Worm (Caenorhabditis elegans): ENCODE measurements around the gene R02E12.4.

R02E12.4 gene

ce11 chrX:3982370-3982769 is 22.7 kb upstream of the R02E12.4 start:
- TF ChIP-seq F13H6.1 (tag; optimal IDR thresholded peaks at IDR 0.05) (no peak), ama-1 (optimal IDR thresholded peaks at IDR 0.05) (no peak), ceh-34 (tag; optimal IDR thresholded peaks at IDR 0.05) (no peak), unc-55 (GFP tag; optimal IDR thresholded peaks at IDR 0.05) (no peak), T23F11.4 (GFP tag; optimal IDR thresholded peaks at IDR 0.05) (no peak)

ce11 chrX:3988575-3988974 is 16.5 kb upstream of the R02E12.4 start:
- peak; percentile 24 for TF ChIP-seq ceh-31 (tag; optimal IDR thresholded peaks at IDR 0.05)
- no peak for TF ChIP-seq F13H6.1 (tag; optimal IDR thresholded peaks at IDR 0.05)
- TF ChIP-seq unc-42 (tag; optimal IDR thresholded peaks at IDR 0.05): peak; percentile 58

- TF ChIP-seq hlh-30 (tag; optimal IDR thresholded peaks at IDR 0.05; ENCODE audit: insufficient read depth) (peak; percentile 53), pha-4 (tag; optimal IDR thresholded peaks at IDR 0.05) (no peak)
These were observed 14.6 kb upstream of the R02E12.4 start for ce11 chrX:3990495-3990894.

ce11 chrX:3990941-3991340 is 14.2 kb upstream of the R02E12.4 start:
- peak; percentile 8 for TF ChIP-seq tbx-2 (tag; optimal IDR thresholded peaks at IDR 0.05)
- TF ChIP-seq pha-4 (tag; optimal IDR thresholded peaks at IDR 0.05): no peak
- TF ChIP-seq ref-2 (tag; optimal IDR thresholded peaks at IDR 0.05): no peak
- peak; percentile 9 for TF ChIP-seq sdc-2 (tag; optimal IDR thresholded peaks at IDR 0.05)
- TF ChIP-seq unc-42 (tag; optimal IDR thresholded peaks at IDR 0.05): peak; percentile 75
- TF ChIP-seq ceh-31 (tag; optimal IDR thresholded peaks at IDR 0.05): peak; percentile 25

- no peak for TF ChIP-seq unc-55 (GFP tag; optimal IDR thresholded peaks at IDR 0.05)
- TF ChIP-seq hlh-8 (tag; optimal IDR thresholded peaks at IDR 0.05): no peak
- no peak for TF ChIP-seq odd-2 (tag; optimal IDR thresholded peaks at IDR 0.05)
- no peak for TF ChIP-seq nhr-11 (tag; optimal IDR thresholded peaks at IDR 0.05)
- TF ChIP-seq syd-9 (tag; optimal IDR thresholded peaks at IDR 0.05): no peak
- TF ChIP-seq pha-2 (tag; optimal IDR thresholded peaks at IDR 0.05): no peak
- TF ChIP-seq hlh-30 (tag; optimal IDR thresholded peaks at IDR 0.05; ENCODE audit: insufficient read depth): no peak
- no peak for TF ChIP-seq fkh-6 (tag; optimal IDR thresholded peaks at IDR 0.05)
- no peak for TF ChIP-seq ceh-34 (tag; optimal IDR thresholded peaks at IDR 0.05)
- TF ChIP-seq sox-2 (GFP tag; IDR thresholded peaks at IDR 0.05): no peak
- TF ChIP-seq ceh-24 (tag; optimal IDR thresholded peaks at IDR 0.05): no peak
- TF ChIP-seq npax-4 (tag; optimal IDR thresholded peaks at IDR 0.05): no peak
These were observed 13.5 kb upstream of the R02E12.4 start for ce11 chrX:3991652-3992051.

ce11 chrX:3994418-3994817 is 10.7 kb upstream of the R02E12.4 start:
- TF ChIP-seq ceh-24 (tag; optimal IDR thresholded peaks at IDR 0.05) (no peak), ttx-3 (tag; optimal IDR thresholded peaks at IDR 0.05) (peak; percentile 33), fkh-6 (tag; optimal IDR thresholded peaks at IDR 0.05) (peak; percentile 71), hlh-6 (tag; optimal IDR thresholded peaks at IDR 0.05) (peak; percentile 52), hlh-15 (tag; optimal IDR thresholded peaks at IDR 0.05) (peak; percentile 33), ceh-2 (tag; optimal IDR thresholded peaks at IDR 0.05) (no peak), zip-5 (tag; optimal IDR thresholded peaks at IDR 0.05) (no peak), pros-1 (tag; optimal IDR thresholded peaks at IDR 0.05) (no peak), lim-6 (tag; optimal IDR thresholded peaks at IDR 0.05) (no peak), eyg-1 (tag; optimal IDR thresholded peaks at IDR 0.05) (peak; percentile 7), ceh-31 (tag; optimal IDR thresholded peaks at IDR 0.05) (peak; percentile 15), syd-9 (tag; optimal IDR thresholded peaks at IDR 0.05) (no peak), ceh-14 (tag; optimal IDR thresholded peaks at IDR 0.05) (peak; percentile 15), unc-42 (tag; optimal IDR thresholded peaks at IDR 0.05) (no peak), ceh-34 (tag; optimal IDR thresholded peaks at IDR 0.05) (no peak), ceh-30 (tag; optimal IDR thresholded peaks at IDR 0.05) (no peak), T23F11.4 (GFP tag; optimal IDR thresholded peaks at IDR 0.05) (peak; percentile 31), pag-3 (tag; optimal IDR thresholded peaks at IDR 0.05; ENCODE audit: borderline replicate concordance) (no peak), hlh-8 (tag; optimal IDR thresholded peaks at IDR 0.05) (no peak), elt-4 (tag; optimal IDR thresholded peaks at IDR 0.05) (no peak), madf-2 (tag; optimal IDR thresholded peaks at IDR 0.05) (peak; percentile 16), ceh-9 (tag; optimal IDR thresholded peaks at IDR 0.05) (no peak), hlh-13 (GFP tag; optimal IDR thresholded peaks at IDR 0.05) (no peak), ceh-18 (tag; optimal IDR thresholded peaks at IDR 0.05) (no peak), unc-86 (tag; optimal IDR thresholded peaks at IDR 0.05) (no peak), mec-3 (tag; optimal IDR thresholded peaks at IDR 0.05; ENCODE audit: borderline replicate concordance) (no peak), pqm-1 (tag; optimal IDR thresholded peaks at IDR 0.05) (no peak), dmd-4 (tag; optimal IDR thresholded peaks at IDR 0.05; ENCODE audit: borderline replicate concordance) (no peak), ets-4 (tag; optimal IDR thresholded peaks at IDR 0.05) (no peak), pax-1 (tag; optimal IDR thresholded peaks at IDR 0.05) (no peak), ama-1 (optimal IDR thresholded peaks at IDR 0.05) (no peak)

Data from whole organism, late embryonic.